Fruit fly (Drosophila melanogaster) whole organism, embryonic: ENCODE data around the gene CG6959.

Experiments used
- BtbVII ChIP-seq: fragments of 200-800 bp; sonication (Bioruptor generic); optimal IDR thresholded peaks from 3 replicates; lab custom pipeline; 2017; ENCODE audit warnings: missing biosample characterization, mild to moderate bottlenecking, missing genetic modification characterization
- CG10147 ChIP-seq: fragments of 200-800 bp; sonication (Bioruptor generic); optimal IDR thresholded peaks from 2 replicates; lab custom pipeline; 2019; ENCODE audit warnings: missing biosample characterization, mild to moderate bottlenecking, missing genetic modification characterization, moderate library complexity
- CG10209 ChIP-seq: fragments of 200-800 bp; sonication (Bioruptor generic); optimal IDR thresholded peaks from 3 replicates; lab custom pipeline; 2017; ENCODE audit warnings: missing biosample characterization, mild to moderate bottlenecking, missing genetic modification characterization, missing genetic modification reagents
- CG12219 ChIP-seq: fragments of 200-800 bp; sonication (Bioruptor generic); optimal IDR thresholded peaks from 3 replicates; lab custom pipeline; 2018; ENCODE audit warnings: missing biosample characterization, mild to moderate bottlenecking, missing genetic modification characterization
- CG12769 ChIP-seq: fragments of 200-800 bp; sonication (Bioruptor generic); optimal IDR thresholded peaks from 2 replicates; lab custom pipeline; 2019; ENCODE audit warnings: missing biosample characterization, mild to moderate bottlenecking, missing genetic modification characterization, moderate library complexity
- CG14710 ChIP-seq: fragments of 200-800 bp; sonication (Bioruptor generic); optimal IDR thresholded peaks from 3 replicates; lab custom pipeline; 2019; ENCODE audit warnings: missing biosample characterization, mild to moderate bottlenecking, missing genetic modification characterization, moderate library complexity
- CG15011 ChIP-seq: fragments of 200-800 bp; sonication (Bioruptor generic); optimal IDR thresholded peaks from 3 replicates; lab custom pipeline; 2018; ENCODE audit warnings: missing biosample characterization, mild to moderate bottlenecking, missing genetic modification characterization
- CG15073 ChIP-seq: fragments of 200-800 bp; sonication (Bioruptor generic); optimal IDR thresholded peaks from 2 replicates; lab custom pipeline; 2016; ENCODE audit warnings: missing biosample characterization, missing genetic modification characterization
- CG1529 ChIP-seq: fragments of 200-800 bp; sonication (Bioruptor generic); optimal IDR thresholded peaks from 3 replicates; lab custom pipeline; 2018; ENCODE audit warnings: missing biosample characterization, missing genetic modification characterization
- CG16863 ChIP-seq: fragments of 200-800 bp; sonication (Bioruptor generic); optimal IDR thresholded peaks from 3 replicates; lab custom pipeline; 2016; ENCODE audit warnings: missing biosample characterization, missing genetic modification characterization
- CG2116 ChIP-seq: fragments of 200-800 bp; sonication (Bioruptor generic); optimal IDR thresholded peaks from 3 replicates; lab custom pipeline; 2018; ENCODE audit warnings: missing biosample characterization, mild to moderate bottlenecking, missing genetic modification characterization
- CG30020 ChIP-seq: fragments of 200-800 bp; optimal IDR thresholded peaks from 2 replicates; lab custom pipeline; 2019; ENCODE audit warnings: missing biosample characterization, mild to moderate bottlenecking, missing genetic modification characterization, moderate library complexity
- CG30403 ChIP-seq: fragments of 200-800 bp; sonication (Bioruptor generic); optimal IDR thresholded peaks from 3 replicates; lab custom pipeline; 2016; ENCODE audit warnings: missing biosample characterization, missing genetic modification characterization
- CG3065 ChIP-seq: fragments of 200-800 bp; sonication (Bioruptor generic); optimal IDR thresholded peaks from 2 replicates; lab custom pipeline; 2016; ENCODE audit warnings: missing biosample characterization, missing genetic modification characterization
- CG32767 ChIP-seq: fragments of 200-800 bp; sonication (Bioruptor generic); IDR thresholded peaks from 2 replicates; pipeline ENCODE4 v1.3.6; 2022; ENCODE audit warnings: missing biosample characterization, missing genetic modification characterization
- CG32772 ChIP-seq: fragments of 200-800 bp; sonication (Bioruptor generic); IDR thresholded peaks from 2 replicates; pipeline ENCODE4 v1.3.6; 2022; ENCODE audit warnings: missing biosample characterization, missing genetic modification characterization
- CG3838 ChIP-seq: fragments of 200-800 bp; sonication (Bioruptor generic); optimal IDR thresholded peaks from 3 replicates; lab custom pipeline; 2016; ENCODE audit warnings: missing biosample characterization, missing genetic modification characterization
- CG4404 ChIP-seq: fragments of 200-800 bp; sonication (Bioruptor generic); IDR thresholded peaks from 2 replicates; pipeline ENCODE4 v1.3.6; 2022; ENCODE audit warnings: missing biosample characterization, missing genetic modification characterization
- CG7271 ChIP-seq: fragments of 200-800 bp; sonication (Bioruptor generic); optimal IDR thresholded peaks from 2 replicates; lab custom pipeline; 2018; ENCODE audit warnings: missing biosample characterization, mild to moderate bottlenecking, missing genetic modification characterization, moderate library complexity
- CG7556 ChIP-seq: fragments of 200-800 bp; sonication (Bioruptor generic); optimal IDR thresholded peaks from 2 replicates; lab custom pipeline; 2017; ENCODE audit warnings: missing biosample characterization, mild to moderate bottlenecking, missing genetic modification characterization
- CG8089 ChIP-seq: fragments of 200-800 bp; sonication (Bioruptor generic); optimal IDR thresholded peaks from 3 replicates; lab custom pipeline; 2016; ENCODE audit warnings: missing biosample characterization, missing genetic modification characterization
- CG8765 ChIP-seq: fragments of 200-800 bp; sonication (Bioruptor generic); IDR thresholded peaks from 2 replicates; pipeline ENCODE4 v1.3.6; 2022; ENCODE audit warnings: missing biosample characterization, missing genetic modification characterization
- CG9215 ChIP-seq: fragments of 200-800 bp; sonication (Bioruptor generic); IDR thresholded peaks from 2 replicates; pipeline ENCODE4 v1.3.6; 2022; ENCODE audit warnings: missing biosample characterization, missing genetic modification characterization
- Dad ChIP-seq: fragments of 200-800 bp; sonication (Bioruptor generic); optimal IDR thresholded peaks from 3 replicates; lab custom pipeline; 2016; ENCODE audit warnings: missing biosample characterization, missing genetic modification characterization
- Dip2 ChIP-seq: fragments of 200-800 bp; sonication (Bioruptor generic); IDR thresholded peaks from 2 replicates; pipeline ENCODE4 v1.3.6; 2022; ENCODE audit warnings: missing biosample characterization, missing genetic modification characterization
- Dll ChIP-seq: fragments of 200-800 bp; sonication (Bioruptor generic); IDR thresholded peaks from 4 replicates; pipeline ENCODE4 v1.3.6; 2022; ENCODE audit warnings: missing biosample characterization, missing genetic modification characterization; ENCODE audit not compliant: partially characterized antibody
- Dref ChIP-seq: fragments of 200-800 bp; sonication (Bioruptor generic); IDR thresholded peaks from 2 replicates; pipeline ENCODE4 v1.3.6; 2022; ENCODE audit warnings: missing biosample characterization, missing genetic modification characterization
- E2f2 ChIP-seq: fragments of 200-800 bp; sonication (Bioruptor generic); IDR thresholded peaks from 2 replicates; pipeline ENCODE4 v1.3.6; 2022; ENCODE audit warnings: missing biosample characterization, missing genetic modification characterization
- Six4 ChIP-seq: fragments of 200-800 bp; sonication (Bioruptor generic); optimal IDR thresholded peaks from 2 replicates; lab custom pipeline; 2016; ENCODE audit warnings: missing biosample characterization, missing genetic modification characterization
- ab ChIP-seq: fragments of 200-800 bp; sonication (Bioruptor generic); optimal IDR thresholded peaks from 2 replicates; lab custom pipeline; 2016; ENCODE audit warnings: missing biosample characterization, missing genetic modification characterization
- ato ChIP-seq: fragments of 200-800 bp; sonication (Bioruptor generic); IDR thresholded peaks from 2 replicates; pipeline ENCODE4 v1.3.6; 2022; ENCODE audit warnings: missing biosample characterization, missing genetic modification characterization; ENCODE audit not compliant: partially characterized antibody
- bigmax ChIP-seq: fragments of 200-800 bp; sonication (Bioruptor generic); optimal IDR thresholded peaks from 2 replicates; lab custom pipeline; 2018; ENCODE audit warnings: missing biosample characterization, mild to moderate bottlenecking, missing genetic modification characterization
- cato ChIP-seq: fragments of 200-800 bp; sonication (Bioruptor generic); optimal IDR thresholded peaks from 2 replicates; lab custom pipeline; 2016; ENCODE audit warnings: missing biosample characterization, missing genetic modification characterization, borderline replicate concordance
- chinmo ChIP-seq: fragments of 200-800 bp; sonication (Bioruptor generic); IDR thresholded peaks from 4 replicates; pipeline ENCODE4 v1.3.6; 2022; ENCODE audit warnings: missing biosample characterization, missing genetic modification characterization; ENCODE audit not compliant: partially characterized antibody
- corto ChIP-seq: fragments of 200-800 bp; sonication (Bioruptor generic); optimal IDR thresholded peaks from 2 replicates; lab custom pipeline; 2016; ENCODE audit warnings: missing biosample characterization, mild to moderate bottlenecking, missing genetic modification characterization, moderate library complexity
- croc ChIP-seq: fragments of 200-800 bp; sonication (Bioruptor generic); conservative IDR thresholded peaks from 3 replicates; pipeline ENCODE4 v1.3.6; 2022; ENCODE audit warnings: missing biosample characterization, missing genetic modification characterization
- crp ChIP-seq, 2 experiments: fragments of 200-800 bp; sonication (Bioruptor generic); optimal IDR thresholded peaks; 2 replicates in 1 of 2; 3 replicates in 1 of 2; lab custom pipeline; 2017; ENCODE audit warnings: missing biosample characterization in 2 of 2, missing genetic modification characterization in 2 of 2, mild to moderate bottlenecking in 1 of 2, moderate library complexity in 1 of 2
- disco-r ChIP-seq: fragments of 200-800 bp; sonication (Bioruptor generic); optimal IDR thresholded peaks from 2 replicates; lab custom pipeline; 2016; ENCODE audit warnings: missing biosample characterization, missing genetic modification characterization
- en ChIP-seq: fragments of 200-800 bp; sonication (Bioruptor generic); optimal IDR thresholded peaks from 2 replicates; lab custom pipeline; 2016; ENCODE audit warnings: missing biosample characterization, missing genetic modification characterization
- fd64A ChIP-seq: fragments of 200-800 bp; sonication (Bioruptor generic); optimal IDR thresholded peaks from 3 replicates; lab custom pipeline; 2018; ENCODE audit warnings: missing biosample characterization, mild to moderate bottlenecking, missing genetic modification characterization
- ind ChIP-seq: fragments of 200-800 bp; sonication (Bioruptor generic); optimal IDR thresholded peaks from 3 replicates; lab custom pipeline; 2016; ENCODE audit warnings: missing biosample characterization, missing genetic modification characterization
- pfk ChIP-seq: fragments of 200-800 bp; sonication (Bioruptor generic); optimal IDR thresholded peaks from 2 replicates; lab custom pipeline; 2018; ENCODE audit warnings: missing biosample characterization, mild to moderate bottlenecking, missing genetic modification characterization, moderate library complexity
- pros ChIP-seq: fragments of 200-800 bp; sonication (Bioruptor generic); optimal IDR thresholded peaks from 3 replicates; lab custom pipeline; 2019; ENCODE audit warnings: missing biosample characterization, mild to moderate bottlenecking, missing genetic modification characterization, moderate library complexity
- sd ChIP-seq: fragments of 200-800 bp; sonication (Bioruptor generic); optimal IDR thresholded peaks from 3 replicates; lab custom pipeline; 2018; ENCODE audit warnings: missing biosample characterization, mild to moderate bottlenecking, missing genetic modification characterization, moderate library complexity
- sim ChIP-seq: fragments of 200-800 bp; sonication (Bioruptor generic); IDR thresholded peaks from 2 replicates; pipeline ENCODE4 v1.3.6; 2022; ENCODE audit warnings: missing biosample characterization, missing genetic modification characterization
- stwl ChIP-seq: fragments of 200-800 bp; sonication (Bioruptor generic); optimal IDR thresholded peaks from 3 replicates; lab custom pipeline; 2018; ENCODE audit warnings: missing biosample characterization, mild to moderate bottlenecking, missing genetic modification characterization, moderate library complexity
- tap ChIP-seq: fragments of 200-800 bp; optimal IDR thresholded peaks from 3 replicates; lab custom pipeline; 2019; ENCODE audit warnings: missing biosample characterization, mild to moderate bottlenecking, missing genetic modification characterization, moderate library complexity
- unpg ChIP-seq: fragments of 200-800 bp; sonication (Bioruptor generic); optimal IDR thresholded peaks from 3 replicates; lab custom pipeline; 2018; ENCODE audit warnings: missing biosample characterization, mild to moderate bottlenecking, missing genetic modification characterization, moderate library complexity
- zen ChIP-seq: fragments of 200-800 bp; sonication (Bioruptor generic); optimal IDR thresholded peaks from 3 replicates; lab custom pipeline; 2018; ENCODE audit warnings: missing biosample characterization, mild to moderate bottlenecking, missing genetic modification characterization, moderate library complexity

CG6959 gene

dm6 chr3R:11779357-11780018 lies 89.8 kb downstream of the CG6959 start (continued):
- no peak for TF ChIP-seq Dad (GFP tag; lab: Kevin White, UChicago)
- TF ChIP-seq BtbVII (GFP tag; lab: Kevin White, UChicago) = peak; percentile 49
- TF ChIP-seq pros (GFP tag; lab: Kevin White, UChicago) = peak; percentile 65
- no peak; the same call in none of the 2 replicates for TF ChIP-seq CG32767 (GFP tag; lab: Robert Waterston, UW)
- no peak for TF ChIP-seq ato (GFP tag; lab: Robert Waterston, UW)
- TF ChIP-seq CG30403 (GFP tag; lab: Kevin White, UChicago) = peak; percentile 78
- no peak for TF ChIP-seq Dll
- TF ChIP-seq CG12769 (tag; lab: Kevin White, UChicago) = no peak
- peak; percentile 65 for TF ChIP-seq CG4404 (GFP tag; lab: Robert Waterston, UW)
- TF ChIP-seq sd = no peak
- peak; percentile 43 for TF ChIP-seq CG15073 (GFP tag; lab: Kevin White, UChicago)
- TF ChIP-seq unpg (GFP tag; lab: Kevin White, UChicago) = peak; percentile 74
- TF ChIP-seq Six4 (GFP tag; lab: Kevin White, UChicago) = peak; percentile 57
- TF ChIP-seq sim (GFP tag; lab: Robert Waterston, UW) = 0 out of 2 replicates have a peak, but pooled peaks have one; percentile 31
- TF ChIP-seq pfk = peak; percentile 50
- no peak for TF ChIP-seq Dip2
- peak; percentile 46 for TF ChIP-seq CG15011 (GFP tag; lab: Kevin White, UChicago)
- TF ChIP-seq crp (GFP tag; optimal IDR thresholded peaks at IDR 0.05; lab: Kevin White, UChicago) = no peak
- peak; percentile 89 for TF ChIP-seq CG14710 (tag; lab: Kevin White, UChicago)
- peak; percentile 31 for TF ChIP-seq CG8089 (GFP tag; lab: Kevin White, UChicago)
- TF ChIP-seq E2f2 = peak; percentile 10; the same call in 1 of the 2 replicates
- TF ChIP-seq CG12219 (GFP tag; lab: Kevin White, UChicago) = peak; percentile 38
- TF ChIP-seq en = peak; percentile 39
- TF ChIP-seq CG2116 (GFP tag; lab: Kevin White, UChicago) = peak; percentile 40
- peak; percentile 70 for TF ChIP-seq zen (tag; lab: Kevin White, UChicago)
- TF ChIP-seq CG30020 (tag; lab: Kevin White, UChicago) = peak; percentile 10
- TF ChIP-seq tap (tag; lab: Kevin White, UChicago) = peak; percentile 43
- peak; percentile 59 for TF ChIP-seq CG3838 (GFP tag; lab: Kevin White, UChicago)
- no peak for TF ChIP-seq CG9215 (GFP tag; lab: Robert Waterston, UW)
- no peak for TF ChIP-seq bigmax (GFP tag; lab: Kevin White, UChicago)
- peak; percentile 72 for TF ChIP-seq CG7556 (GFP tag; lab: Kevin White, UChicago)
- 0 out of 4 replicates have a peak, but pooled peaks have one; percentile 22 for TF ChIP-seq chinmo (GFP tag; lab: Robert Waterston, UW)
- TF ChIP-seq disco-r (GFP tag; lab: Kevin White, UChicago) = peak; percentile 33
- TF ChIP-seq CG3065 (GFP tag; lab: Kevin White, UChicago) = peak; percentile 68
- TF ChIP-seq CG10209 (GFP tag; lab: Kevin White, UChicago) = peak; percentile 70
- peak; percentile 22 for TF ChIP-seq ab (GFP tag; lab: Kevin White, UChicago)
- TF ChIP-seq ind (GFP tag; lab: Kevin White, UChicago) = peak; percentile 25
- TF ChIP-seq stwl (tag; lab: Kevin White, UChicago) = peak; percentile 23
- TF ChIP-seq CG8765 (GFP tag; lab: Robert Waterston, UW) = peak; percentile 32; the same call in 1 of the 2 replicates
- TF ChIP-seq CG10147 (GFP tag; lab: Kevin White, UChicago) = peak; percentile 39
- TF ChIP-seq CG7271 (tag; lab: Kevin White, UChicago) = no peak
- TF ChIP-seq cato (GFP tag; lab: Kevin White, UChicago) = peak; percentile 67
- TF ChIP-seq Dref (GFP tag; lab: Robert Waterston, UW) = no peak
- TF ChIP-seq croc (GFP tag; lab: Robert Waterston, UW) = peak; percentile 86
- TF ChIP-seq CG32772 (GFP tag; lab: Robert Waterston, UW) = 0 out of 2 replicates have a peak, but pooled peaks have one; percentile 19
- TF ChIP-seq CG16863 = peak; percentile 59
- peak; percentile 76 for TF ChIP-seq corto (GFP tag; lab: Kevin White, UChicago)
- TF ChIP-seq CG1529 = peak; percentile 76
- TF ChIP-seq fd64A = no peak
